Worm (Caenorhabditis elegans): ENCODE measurements around the gene clec-151.

The clec-151 gene

ce11 chrIII:4587177-4587576, 41.1 kb upstream of the clec-151 start, which contains the start of the genes F35G12.7 and smc-4 (continued):
- TF ChIP-seq madf-6 (GFP tag; IDR thresholded peaks at IDR 0.05) (peak; percentile 96), xnd-1 (tag; optimal IDR thresholded peaks at IDR 0.05) (peak; percentile 63), lin-35 (GFP tag; optimal IDR thresholded peaks at IDR 0.05) (peak in 1 of 3 experiments; percentile 62), ekl-4 (GFP tag; IDR thresholded peaks at IDR 0.05) (peak; percentile 66), F33H1.4 (GFP tag; IDR thresholded peaks at IDR 0.05) (peak; percentile 70), tbp1 (GFP tag; optimal IDR thresholded peaks at IDR 0.05) (peak; percentile 30), F37B4.10 (GFP tag; IDR thresholded peaks at IDR 0.05) (0 out of 2 replicates have a peak, but pooled peaks have one; percentile 15), lsl-1 (GFP tag; optimal IDR thresholded peaks at IDR 0.05) (peak; percentile 69), snpc-4 (GFP tag; optimal IDR thresholded peaks at IDR 0.05) (no peak), snpc-4 (tag; optimal IDR thresholded peaks at IDR 0.05) (peak in 2 of 4 experiments; percentile 7 to 23), lin-40 (tag; optimal IDR thresholded peaks at IDR 0.05) (no peak), nfya-2 (GFP tag; IDR thresholded peaks at IDR 0.05) (no peak), hsf-1 (GFP tag; IDR thresholded peaks at IDR 0.05) (peak; percentile 58; the same call in 1 of the 2 replicates), lin-26 (GFP tag; IDR thresholded peaks at IDR 0.05) (no peak), Y53G8AR.9 (GFP tag; conservative IDR thresholded peaks at IDR 0.05) (peak; percentile 68; the same call in 1 of the 2 replicates), him-1 (tag; optimal IDR thresholded peaks at IDR 0.05) (peak; percentile 47), nfyb-1 (GFP tag; IDR thresholded peaks at IDR 0.05) (peak; percentile 67), ztf-18 (tag; optimal IDR thresholded peaks at IDR 0.05) (peak; percentile 19), snpc-1.3 (tag; optimal IDR thresholded peaks at IDR 0.05; ENCODE audit: insufficient read depth) (peak; percentile 24), ama-1 (optimal IDR thresholded peaks at IDR 0.05) (no peak), ama-1 (GFP tag; optimal IDR thresholded peaks at IDR 0.05) (no peak), ceh-27 (GFP tag; optimal IDR thresholded peaks at IDR 0.05) (peak; percentile 27), lir-1 (GFP tag; conservative IDR thresholded peaks at IDR 0.05) (peak; percentile 54; the same call in 1 of the 2 replicates), F57A8.1 (GFP tag; optimal IDR thresholded peaks at IDR 0.05) (no peak), mcd-1 (GFP tag; IDR thresholded peaks at IDR 0.05) (peak; percentile 55; the same call in 1 of the 2 replicates), hmg-1.2 (GFP tag; IDR thresholded peaks at IDR 0.05) (peak; percentile 47; the same call in 1 of the 2 replicates), tlf-1 (GFP tag; optimal IDR thresholded peaks at IDR 0.05) (peak; percentile 62), D2030.7 (GFP tag; IDR thresholded peaks at IDR 0.05) (peak; percentile 76), dpl-1 (GFP tag; optimal IDR thresholded peaks at IDR 0.05) (peak; percentile 87)

- 0 out of 2 replicates have a peak, but pooled peaks have one; percentile 30 for TF ChIP-seq attf-6 (GFP tag; IDR thresholded peaks at IDR 0.05)
- TF ChIP-seq madf-6 (GFP tag; IDR thresholded peaks at IDR 0.05) = peak; percentile 35; the same call in 1 of the 2 replicates
- TF ChIP-seq rpc-1 (optimal IDR thresholded peaks at IDR 0.05) = no peak
- no peak for TF ChIP-seq rpc-1 (tag; optimal IDR thresholded peaks at IDR 0.05)
- peak; percentile 61 for TF ChIP-seq F49E8.2 (tag; optimal IDR thresholded peaks at IDR 0.05; ENCODE audit: insufficient read depth)
- 0 out of 2 replicates have a peak, but pooled peaks have one; percentile 6 for TF ChIP-seq rcor-1 (GFP tag; IDR thresholded peaks at IDR 0.05)
- TF ChIP-seq lin-35 (GFP tag; optimal IDR thresholded peaks at IDR 0.05) = peak in 1 of 3 experiments; percentile 21
- TF ChIP-seq somi-1 (GFP tag; optimal IDR thresholded peaks at IDR 0.05) = no peak
- no peak for TF ChIP-seq mes-4 (tag; optimal IDR thresholded peaks at IDR 0.05)
- 0 out of 2 replicates have a peak, but pooled peaks have one; percentile 59 for TF ChIP-seq madf-3 (GFP tag; IDR thresholded peaks at IDR 0.05)
Observed at ce11 chrIII:4593098-4593697, 35.1 kb upstream of the clec-151 start, which contains the start of gene erh-2. TSS of gene erh-2 (plus strand) at chrIII:4593231.

Measured in whole organism, young adult.